Worm (Caenorhabditis elegans): ENCODE measurements around the gene nhr-137.
A peak's percentile ranks its signal among the peaks of the same experiment; 100 is the strongest.

DNA sequence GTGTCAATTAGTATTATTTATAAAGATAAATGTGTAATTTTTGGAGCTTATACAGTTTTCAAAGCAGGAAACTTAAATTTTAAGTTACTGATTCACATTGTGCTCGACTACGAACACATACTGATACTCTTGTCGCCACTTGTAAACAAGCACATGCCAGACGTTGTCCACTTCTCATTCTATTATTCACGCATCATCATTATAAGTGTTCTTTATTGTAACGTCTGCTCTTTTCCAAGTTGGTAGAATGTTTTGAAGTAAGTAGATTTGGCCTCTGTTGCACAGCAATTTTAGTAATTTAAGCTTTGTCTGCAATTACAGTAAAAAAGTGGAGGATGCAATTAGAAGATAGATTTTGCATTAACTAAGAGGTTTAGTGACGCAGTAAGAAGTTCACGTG lies 24.1 kb upstream of the nhr-137 start:
- TF ChIP-seq nhr-28 (tag; optimal IDR thresholded peaks at IDR 0.05) (no peak), lin-13 (GFP tag; optimal IDR thresholded peaks at IDR 0.05) (no peak), nhr-77 (tag; optimal IDR thresholded peaks at IDR 0.05) (no peak), unc-62 (GFP tag; optimal IDR thresholded peaks at IDR 0.05 in 1 of 2) (peak in 1 of 2 experiments; percentile 74), unc-62 (tag; optimal IDR thresholded peaks at IDR 0.05) (no peak), nhr-237 (tag; optimal IDR thresholded peaks at IDR 0.05) (no peak), skn-1 (tag; optimal IDR thresholded peaks at IDR 0.05) (no peak)

All from whole organism, L4 larva.